Fruit fly (Drosophila melanogaster): ENCODE results near the gene CG5653.
A peak's percentile ranks its signal among the peaks of the same experiment; 100 is the strongest.

CG5653 gene

DNA sequence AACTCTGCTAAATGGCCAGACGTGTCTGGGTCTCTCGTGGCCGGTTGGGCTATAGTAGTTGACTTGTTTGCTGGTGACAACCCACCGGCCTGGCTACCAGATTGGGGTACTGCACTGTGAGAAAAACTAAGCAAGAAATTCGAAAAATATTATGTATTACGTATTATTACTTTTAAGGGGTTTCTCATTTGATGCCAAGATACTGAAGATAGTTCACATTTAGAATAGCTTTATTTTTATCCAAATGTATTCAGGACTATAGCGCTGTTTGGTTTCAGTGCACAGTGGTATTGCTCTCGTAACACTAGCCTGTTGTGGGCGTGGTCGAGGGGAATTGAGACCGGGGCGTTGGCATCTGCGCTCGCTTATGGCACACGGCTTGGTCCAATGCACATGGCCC lies 45.5 kb downstream of the CG5653 start (continued):
- TF ChIP-seq sug (tag; optimal IDR thresholded peaks at IDR 0.05), result peak; percentile 28
- TF ChIP-seq Aef1 (GFP tag; IDR thresholded peaks at IDR 0.05), result peak; percentile 62
- peak; percentile 78 for TF ChIP-seq stc (GFP tag; IDR thresholded peaks at IDR 0.05)
- peak; percentile 4 for TF ChIP-seq CG12104 (GFP tag; optimal IDR thresholded peaks at IDR 0.05)
- peak; percentile 28 for TF ChIP-seq Nf-YC (tag; optimal IDR thresholded peaks at IDR 0.05)
- TF ChIP-seq Hr39 (optimal IDR thresholded peaks at IDR 0.05), result no peak
- TF ChIP-seq chif (GFP tag; optimal IDR thresholded peaks at IDR 0.05), result peak; percentile 10 to 57
- TF ChIP-seq CG12659 (GFP tag; optimal IDR thresholded peaks at IDR 0.05), result peak; percentile 42
- TF ChIP-seq Myb (GFP tag; optimal IDR thresholded peaks at IDR 0.05), result no peak
- TF ChIP-seq CG8478 (optimal IDR thresholded peaks at IDR 0.05), result no peak
- TF ChIP-seq sr (GFP tag; IDR thresholded peaks at IDR 0.05), result no peak
- TF ChIP-seq maf-S (GFP tag; optimal IDR thresholded peaks at IDR 0.05), result peak; percentile 0
- TF ChIP-seq C15 (GFP tag; IDR thresholded peaks at IDR 0.05), result no peak
- TF ChIP-seq CG7271 (tag; optimal IDR thresholded peaks at IDR 0.05), result no peak
- peak; percentile 79 for TF ChIP-seq Rfx (GFP tag; IDR thresholded peaks at IDR 0.05)
- no peak for TF ChIP-seq rib (GFP tag; IDR thresholded peaks at IDR 0.05)
- no peak for TF ChIP-seq CG7963 (GFP tag; IDR thresholded peaks at IDR 0.05; ENCODE audit: partially characterized antibody)
- no peak for TF ChIP-seq abd-A (tag; optimal IDR thresholded peaks at IDR 0.05)
- TF ChIP-seq mirr (GFP tag; optimal IDR thresholded peaks at IDR 0.05), result no peak
- peak; percentile 64 for TF ChIP-seq CG16863 (GFP tag; optimal IDR thresholded peaks at IDR 0.05)
- TF ChIP-seq bbx (GFP tag; IDR thresholded peaks at IDR 0.05; ENCODE audit: partially characterized antibody), result no peak
- TF ChIP-seq zen (tag; optimal IDR thresholded peaks at IDR 0.05), result no peak
- TF ChIP-seq CG43689 (GFP tag; IDR thresholded peaks at IDR 0.05), result peak; percentile 49
- no peak for TF ChIP-seq Adf1 (GFP tag; IDR thresholded peaks at IDR 0.05)
- no peak for TF ChIP-seq ERR (GFP tag; optimal IDR thresholded peaks at IDR 0.05)
- peak in 1 of 2 experiments; percentile 59 for TF ChIP-seq eve (GFP tag; optimal IDR thresholded peaks at IDR 0.05)
- peak; percentile 38 for TF ChIP-seq zfh2 (GFP tag; optimal IDR thresholded peaks at IDR 0.05)
- TF ChIP-seq fd64A (GFP tag; optimal IDR thresholded peaks at IDR 0.05), result peak; percentile 1
- TF ChIP-seq CG17568 (GFP tag; optimal IDR thresholded peaks at IDR 0.05), result peak; percentile 29
- TF ChIP-seq CG2129 (GFP tag; IDR thresholded peaks at IDR 0.05; ENCODE audit: partially characterized antibody), result no peak
- peak; percentile 53 for TF ChIP-seq Hand (GFP tag; optimal IDR thresholded peaks at IDR 0.05)
- TF ChIP-seq ab (GFP tag; optimal IDR thresholded peaks at IDR 0.05), result no peak
- TF ChIP-seq ttk (GFP tag; IDR thresholded peaks at IDR 0.05), result peak; percentile 74
- TF ChIP-seq chm (GFP tag; IDR thresholded peaks at IDR 0.05), result no peak
- peak; percentile 48 for TF ChIP-seq Side (GFP tag; optimal IDR thresholded peaks at IDR 0.05)
- peak; percentile 51; the same call in 1 of the 3 replicates for TF ChIP-seq CG11560 (tag; IDR thresholded peaks at IDR 0.05)
- TF ChIP-seq CG13624 (GFP tag; optimal IDR thresholded peaks at IDR 0.05), result no peak
- 0 out of 2 replicates have a peak, but pooled peaks have one; percentile 50 for TF ChIP-seq bowl (GFP tag; IDR thresholded peaks at IDR 0.05)
- TF ChIP-seq dysf (GFP tag; IDR thresholded peaks at IDR 0.05), result peak; percentile 85
- peak; percentile 63; the same call in 1 of the 2 replicates for TF ChIP-seq ranshi (GFP tag; IDR thresholded peaks at IDR 0.05)
- TF ChIP-seq knrl (GFP tag; IDR thresholded peaks at IDR 0.05; ENCODE audit: partially characterized antibody), result no peak
- TF ChIP-seq Optix (GFP tag; IDR thresholded peaks at IDR 0.05), result no peak
- TF ChIP-seq Sox102F (GFP tag; optimal IDR thresholded peaks at IDR 0.05), result peak; percentile 85
- peak; percentile 14; the same call in 1 of the 4 replicates for TF ChIP-seq Gug (GFP tag; IDR thresholded peaks at IDR 0.05)
- TF ChIP-seq HmgD (GFP tag; optimal IDR thresholded peaks at IDR 0.05), result no peak
- TF ChIP-seq sisA (GFP tag; IDR thresholded peaks at IDR 0.05), result peak; percentile 74
- no peak for TF ChIP-seq CG33557 (GFP tag; optimal IDR thresholded peaks at IDR 0.05)
- no peak for TF ChIP-seq grn (GFP tag; optimal IDR thresholded peaks at IDR 0.05)
- no peak for TF ChIP-seq CG7987 (GFP tag; optimal IDR thresholded peaks at IDR 0.05)
- TF ChIP-seq tll (GFP tag; optimal IDR thresholded peaks at IDR 0.05), result no peak
- TF ChIP-seq CG32532 (GFP tag; IDR thresholded peaks at IDR 0.05), result no peak; the same call in 1 of the 2 replicates
- TF ChIP-seq wek (GFP tag; optimal IDR thresholded peaks at IDR 0.05), result no peak
